Worm (Caenorhabditis elegans) whole organism, early embryonic: ENCODE results near the gene R05F9.7.

Source experiments
- B0310.2 ChIP-seq: sonication (generic microtip); optimal IDR thresholded peaks from 2 replicates; lab custom pipeline; 2016; ENCODE audit warnings: mild to moderate bottlenecking, missing genetic modification characterization, missing compliant biosample characterization
- F13C5.2 ChIP-seq: sonication (generic microtip); optimal IDR thresholded peaks from 2 replicates; lab custom pipeline; 2017; ENCODE audit warnings: mild to moderate bottlenecking, missing genetic modification characterization, inconsistent platforms, missing compliant biosample characterization
- aly-1 ChIP-seq: sonication (generic microtip); optimal IDR thresholded peaks from 2 replicates; lab custom pipeline; 2016; ENCODE audit warnings: missing genetic modification characterization, missing compliant biosample characterization
- ama-1 ChIP-seq: fragments of 150-350 bp; optimal IDR thresholded peaks from 2 replicates; lab custom pipeline; 2014
- ceh-13 ChIP-seq: fragments of 200-800 bp; sonication (Bioruptor generic); optimal IDR thresholded peaks from 2 replicates; lab custom pipeline; 2018; ENCODE audit warnings: mild to moderate bottlenecking, missing genetic modification characterization, missing compliant biosample characterization
- ceh-36 ChIP-seq: sonication (generic microtip); optimal IDR thresholded peaks from 2 replicates; lab custom pipeline; 2016; ENCODE audit warnings: missing genetic modification characterization, inconsistent platforms, missing compliant biosample characterization
- ets-7 ChIP-seq: sonication (generic microtip); optimal IDR thresholded peaks from 2 replicates; lab custom pipeline; 2016; ENCODE audit warnings: missing genotype, missing genetic modification characterization, missing compliant biosample characterization
- flt-1 ChIP-seq: fragments of 200-800 bp; sonication (Bioruptor generic); IDR thresholded peaks from 2 replicates; pipeline ENCODE4 v1.3.6; 2022; ENCODE audit warnings: missing genetic modification characterization, missing compliant biosample characterization
- hmbx-1 ChIP-seq: sonication (generic microtip); optimal IDR thresholded peaks from 2 replicates; lab custom pipeline; 2016; ENCODE audit warnings: mild to moderate bottlenecking, missing genetic modification characterization, missing compliant biosample characterization
- hmg-4 ChIP-seq: fragments of 200-800 bp; sonication (Bioruptor generic); optimal IDR thresholded peaks from 2 replicates; lab custom pipeline; 2018; ENCODE audit warnings: mild to moderate bottlenecking, missing genetic modification characterization, missing compliant biosample characterization
- hnd-1 ChIP-seq: sonication (generic microtip); optimal IDR thresholded peaks from 2 replicates; lab custom pipeline; 2016; ENCODE audit warnings: missing genetic modification characterization, missing compliant biosample characterization
- pes-1 ChIP-seq: fragments of 200-800 bp; sonication (Bioruptor generic); IDR thresholded peaks from 2 replicates; pipeline ENCODE4 v1.3.6; 2022; ENCODE audit warnings: missing genetic modification reagents, missing genetic modification characterization, missing compliant biosample characterization
- scrt-1 ChIP-seq: fragments of 200-800 bp; sonication (Bioruptor generic); IDR thresholded peaks from 2 replicates; pipeline ENCODE4 v1.3.6; 2022; ENCODE audit warnings: missing genetic modification characterization, missing compliant biosample characterization
- sea-1 ChIP-seq: fragments of 200-800 bp; sonication (Bioruptor generic); conservative IDR thresholded peaks from 2 replicates; pipeline ENCODE4 v1.3.6; 2022; ENCODE audit warnings: missing genetic modification characterization, missing compliant biosample characterization
- tbx-11 ChIP-seq: fragments of 200-800 bp; sonication (Bioruptor generic); IDR thresholded peaks from 2 replicates; pipeline ENCODE4 v1.3.6; 2022; ENCODE audit warnings: missing genetic modification characterization, missing compliant biosample characterization
- tbx-37 ChIP-seq: fragments of 200-800 bp; sonication (Bioruptor generic); conservative IDR thresholded peaks from 2 replicates; pipeline ENCODE4 v1.3.6; 2022; ENCODE audit warnings: missing genetic modification reagents, missing genetic modification characterization, missing compliant biosample characterization
- tra-4 ChIP-seq: sonication (generic microtip); optimal IDR thresholded peaks from 2 replicates; lab custom pipeline; 2017; ENCODE audit warnings: missing genetic modification characterization, missing compliant biosample characterization

R05F9.7 gene

ce11 chrII:4876091-4876490 lies 10.0 kb upstream of the R05F9.7 start, which contains the start of gene F11G11.13:
TSS of gene F11G11.13 (minus strand) at chrII:4876179.
- TF ChIP-seq scrt-1 (GFP tag; lab: Robert Waterston, UW) = no peak
- TF ChIP-seq hmbx-1 (tag; lab: Kevin White, UChicago) = no peak
- no peak for TF ChIP-seq hnd-1 (tag; lab: Kevin White, UChicago)
- no peak for TF ChIP-seq ama-1 (lab: Kevin White, UChicago)

DNA sequence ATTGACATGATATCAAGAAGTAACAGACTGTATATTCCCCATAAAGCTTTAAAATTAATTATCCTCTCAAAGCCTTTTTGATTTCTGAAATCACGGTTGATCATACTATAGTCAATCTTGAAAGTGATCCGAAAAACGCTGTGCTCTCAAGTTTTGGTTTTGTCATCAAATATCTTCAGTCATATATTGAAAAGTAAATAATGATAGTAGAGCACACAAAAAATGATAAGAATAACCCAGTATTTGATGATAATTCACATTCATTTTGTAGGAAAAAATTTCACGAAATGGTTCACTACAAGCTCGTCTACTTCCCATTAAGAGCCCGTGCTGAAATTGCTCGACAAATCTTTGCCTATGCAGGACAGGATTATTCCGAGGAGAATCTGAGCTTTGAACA lies 6.4 kb upstream of the R05F9.7 start, which contains the start of gene gst-6:
Gene gst-6 (plus strand): TSS at position 263 of the 400 bp plus-strand sequence.
- no peak for TF ChIP-seq tra-4 (tag; lab: Kevin White, UChicago)
- no peak for TF ChIP-seq ceh-36 (tag; lab: Kevin White, UChicago)
- TF ChIP-seq flt-1 = no peak
- TF ChIP-seq aly-1 = no peak
- TF ChIP-seq ama-1 (lab: Kevin White, UChicago) = no peak
- no peak for TF ChIP-seq hmg-4 (GFP tag; lab: Kevin White, UChicago)
- TF ChIP-seq F13C5.2 = no peak
- no peak for TF ChIP-seq B0310.2 (tag; lab: Kevin White, UChicago)
- no peak for TF ChIP-seq scrt-1 (GFP tag; lab: Robert Waterston, UW)
- no peak for TF ChIP-seq hmbx-1 (tag; lab: Kevin White, UChicago)
- no peak for TF ChIP-seq sea-1 (GFP tag; lab: Robert Waterston, UW)
- TF ChIP-seq tbx-11 (GFP tag; lab: Robert Waterston, UW) = no peak
- TF ChIP-seq hnd-1 (tag; lab: Kevin White, UChicago) = no peak
- TF ChIP-seq ets-7 (tag; lab: Kevin White, UChicago) = no peak
- no peak for TF ChIP-seq tbx-37 (GFP tag; lab: Robert Waterston, UW)
- no peak for TF ChIP-seq ceh-13 (GFP tag; lab: Kevin White, UChicago)
- TF ChIP-seq pes-1 (GFP tag; lab: Robert Waterston, UW) = no peak

- TF ChIP-seq ets-7 (tag; lab: Kevin White, UChicago) = no peak
- TF ChIP-seq tbx-11 (GFP tag; lab: Robert Waterston, UW) = no peak
- TF ChIP-seq F13C5.2 = no peak
- TF ChIP-seq pes-1 (GFP tag; lab: Robert Waterston, UW) = no peak
- TF ChIP-seq tbx-37 (GFP tag; lab: Robert Waterston, UW) = no peak
Observed at ce11 chrII:4881727-4882126, 4.3 kb upstream of the R05F9.7 start, which contains the start of gene gst-7. TSS of gene gst-7 (plus strand) at chrII:4882062.

DNA sequence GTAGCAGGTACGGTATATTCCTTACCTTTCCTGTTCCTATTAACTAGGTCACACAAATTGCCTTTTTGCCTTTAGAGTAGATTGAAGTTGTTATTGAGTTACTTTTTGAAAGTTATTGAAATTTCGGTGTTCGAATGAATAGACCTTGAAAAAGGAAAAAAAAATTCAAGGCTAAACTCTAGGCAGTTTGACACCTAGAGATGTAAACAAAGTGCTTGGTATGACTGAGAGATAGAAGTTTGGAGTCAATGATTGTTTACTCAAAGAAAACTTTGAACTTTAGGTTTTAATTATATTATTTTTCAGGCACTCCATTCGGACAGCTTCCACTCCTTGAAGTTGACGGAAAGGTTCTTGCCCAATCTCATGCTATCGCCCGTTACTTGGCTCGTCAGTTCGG lies 3.6 kb upstream of the R05F9.7 start:
- no peak for TF ChIP-seq hmbx-1 (tag; lab: Kevin White, UChicago)
- no peak for TF ChIP-seq B0310.2 (tag; lab: Kevin White, UChicago)
- no peak for TF ChIP-seq hmg-4 (GFP tag; lab: Kevin White, UChicago)
- TF ChIP-seq flt-1 = no peak
- no peak for TF ChIP-seq pes-1 (GFP tag; lab: Robert Waterston, UW)
- no peak for TF ChIP-seq ets-7 (tag; lab: Kevin White, UChicago)
- TF ChIP-seq ceh-36 (tag; lab: Kevin White, UChicago) = no peak
- TF ChIP-seq aly-1 = no peak
- TF ChIP-seq ceh-13 (GFP tag; lab: Kevin White, UChicago) = no peak
- TF ChIP-seq F13C5.2 = no peak
- no peak for TF ChIP-seq tbx-11 (GFP tag; lab: Robert Waterston, UW)
- no peak for TF ChIP-seq scrt-1 (GFP tag; lab: Robert Waterston, UW)
- TF ChIP-seq ama-1 (lab: Kevin White, UChicago) = no peak
- TF ChIP-seq sea-1 (GFP tag; lab: Robert Waterston, UW) = no peak
- TF ChIP-seq hnd-1 (tag; lab: Kevin White, UChicago) = no peak

- TF ChIP-seq tbx-11 (GFP tag; lab: Robert Waterston, UW) = no peak
- no peak for TF ChIP-seq F13C5.2
- TF ChIP-seq hnd-1 (tag; lab: Kevin White, UChicago) = no peak
Observed at ce11 chrII:4883412-4883811, 2.7 kb upstream of the R05F9.7 start, which contains the start of gene gst-8. TSS of gene gst-8 (plus strand) at chrII:4883712.

DNA sequence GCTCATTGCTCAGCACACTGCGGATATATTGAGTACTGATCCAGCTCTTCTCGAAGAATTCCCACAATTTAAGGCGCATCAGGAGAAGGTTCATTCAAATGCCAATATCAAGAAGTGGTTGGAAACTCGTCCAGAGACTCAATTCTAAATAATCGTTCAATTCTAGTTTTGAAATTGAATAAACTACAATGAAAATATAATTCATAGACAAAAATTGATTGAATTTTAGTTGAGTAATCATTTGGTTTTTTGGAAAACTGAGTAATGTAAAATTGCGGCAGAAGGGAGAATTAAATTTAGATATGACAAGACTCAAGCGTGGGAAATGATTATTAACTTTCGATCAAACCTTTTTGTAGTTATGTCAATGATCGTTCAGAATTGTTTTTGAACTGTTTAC lies 1.7 kb upstream of the R05F9.7 start:
- TF ChIP-seq flt-1 = no peak
- no peak for TF ChIP-seq aly-1
- TF ChIP-seq tbx-11 (GFP tag; lab: Robert Waterston, UW) = no peak
- TF ChIP-seq hmbx-1 (tag; lab: Kevin White, UChicago) = no peak
- TF ChIP-seq ama-1 (lab: Kevin White, UChicago) = no peak

DNA sequence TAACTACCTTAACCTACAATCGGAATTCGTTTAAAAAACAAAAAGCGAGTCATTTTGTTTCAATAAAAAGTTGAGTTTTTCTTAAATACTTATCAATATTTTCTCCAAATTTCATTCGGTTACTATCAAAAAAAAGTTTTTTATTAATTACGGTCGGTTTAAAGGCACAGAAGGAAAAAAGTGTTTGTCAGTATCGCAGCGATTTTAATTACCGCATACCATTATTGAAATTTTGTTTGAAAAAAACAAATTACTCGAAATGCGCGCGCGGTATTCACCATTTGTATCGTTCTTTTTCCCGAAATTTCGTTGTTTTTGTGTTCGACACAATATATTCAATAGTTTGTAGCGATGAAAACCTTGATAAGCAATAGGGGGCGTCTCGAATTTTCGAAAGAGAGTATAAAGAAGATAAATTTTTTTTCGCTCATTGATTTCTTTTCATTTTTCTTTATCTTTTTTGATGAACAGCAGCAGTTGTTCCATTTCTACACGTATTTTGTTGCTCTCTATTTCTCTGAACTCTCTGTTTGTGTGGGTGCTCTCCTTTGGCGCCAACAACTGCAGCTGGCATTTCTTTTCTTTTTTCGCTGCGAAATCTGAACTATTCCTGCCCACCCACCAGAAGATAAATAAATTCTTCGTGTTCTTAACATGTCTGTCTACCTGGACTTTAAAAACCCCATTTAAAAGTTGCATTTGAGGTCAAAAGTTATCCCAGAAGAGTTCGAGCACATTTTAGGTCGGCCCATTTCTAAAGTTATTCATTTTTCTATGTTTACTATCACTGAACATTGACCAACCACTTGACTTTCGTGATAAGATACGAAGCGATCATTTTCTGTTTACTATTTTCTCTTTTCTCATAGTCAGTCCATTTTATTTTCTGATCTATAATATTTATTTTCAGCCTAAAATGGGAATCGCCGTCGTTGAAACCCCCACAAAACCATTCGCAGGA lies 2.7 kb downstream of the R05F9.7 start, which contains the start of gene pgm-1:
Gene pgm-1 (plus strand): TSS at position 911 of the 961 bp plus-strand sequence.
- no peak for TF ChIP-seq hmg-4 (GFP tag; lab: Kevin White, UChicago)
- TF ChIP-seq ceh-36 (tag; lab: Kevin White, UChicago) = no peak
- TF ChIP-seq ceh-13 (GFP tag; lab: Kevin White, UChicago) = no peak
- TF ChIP-seq hmbx-1 (tag; lab: Kevin White, UChicago) = no peak
- no peak for TF ChIP-seq tbx-37 (GFP tag; lab: Robert Waterston, UW)
- TF ChIP-seq tbx-11 (GFP tag; lab: Robert Waterston, UW) = no peak
- TF ChIP-seq F13C5.2 = no peak
- TF ChIP-seq aly-1 = no peak
- no peak for TF ChIP-seq sea-1 (GFP tag; lab: Robert Waterston, UW)
- TF ChIP-seq ama-1 (lab: Kevin White, UChicago) = no peak
- no peak for TF ChIP-seq B0310.2 (tag; lab: Kevin White, UChicago)
- TF ChIP-seq tra-4 (tag; lab: Kevin White, UChicago) = no peak
- TF ChIP-seq hnd-1 (tag; lab: Kevin White, UChicago) = no peak
- TF ChIP-seq scrt-1 (GFP tag; lab: Robert Waterston, UW) = no peak
- TF ChIP-seq flt-1 = no peak
- TF ChIP-seq ets-7 (tag; lab: Kevin White, UChicago) = no peak
- TF ChIP-seq pes-1 (GFP tag; lab: Robert Waterston, UW) = no peak
